Worm (Caenorhabditis elegans) whole organism, late embryonic: Measurements from ENCODE around the gene E02H4.5.
A peak's percentile ranks its signal among the peaks of the same experiment; 100 is the strongest.

Source experiments
- C08G9.2 ChIP-seq: sonication (generic microtip); optimal IDR thresholded peaks from 2 replicates; lab custom pipeline; 2016; ENCODE audit warnings: mild to moderate bottlenecking, missing genetic modification characterization, moderate library complexity, missing compliant biosample characterization
- C38D4.7 ChIP-seq: fragments of 200-800 bp; sonication (Bioruptor generic); optimal IDR thresholded peaks from 2 replicates; lab custom pipeline; 2018; ENCODE audit warnings: mild to moderate bottlenecking, missing genetic modification characterization, moderate library complexity, missing compliant biosample characterization
- K02D7.2 ChIP-seq: sonication (generic microtip); optimal IDR thresholded peaks from 2 replicates; lab custom pipeline; 2017; ENCODE audit warnings: mild to moderate bottlenecking, missing genetic modification characterization, missing compliant biosample characterization
- K09A11.1 ChIP-seq: sonication (generic microtip); optimal IDR thresholded peaks from 2 replicates; lab custom pipeline; 2017; ENCODE audit warnings: antibody characterized with exemption, mild to moderate bottlenecking, missing genetic modification characterization, missing compliant biosample characterization; ENCODE audit not compliant: insufficient read depth
- Y22D7AL.16 ChIP-seq: sonication (generic microtip); optimal IDR thresholded peaks from 2 replicates; lab custom pipeline; 2016; ENCODE audit warnings: missing genetic modification characterization, missing compliant biosample characterization
- ceh-19 ChIP-seq: fragments of 200-800 bp; sonication (Bioruptor generic); optimal IDR thresholded peaks from 2 replicates; lab custom pipeline; 2018; ENCODE audit warnings: mild to moderate bottlenecking, missing genetic modification characterization, missing compliant biosample characterization
- ceh-2 ChIP-seq: sonication (generic microtip); optimal IDR thresholded peaks from 2 replicates; lab custom pipeline; 2016; ENCODE audit warnings: missing genotype, missing genetic modification characterization, missing compliant biosample characterization
- ceh-24 ChIP-seq: sonication (generic microtip); optimal IDR thresholded peaks from 2 replicates; lab custom pipeline; 2016; ENCODE audit warnings: mild to moderate bottlenecking, missing genetic modification characterization, missing compliant biosample characterization
- ceh-34 ChIP-seq: sonication (generic microtip); optimal IDR thresholded peaks from 2 replicates; lab custom pipeline; 2016; ENCODE audit warnings: mild to moderate bottlenecking, missing genetic modification characterization, missing compliant biosample characterization
- ceh-45 ChIP-seq: fragments of 200-800 bp; sonication (Bioruptor generic); IDR thresholded peaks from 2 replicates; pipeline ENCODE4 v1.3.6; 2022; ENCODE audit warnings: missing genetic modification reagents, missing genetic modification characterization, missing compliant biosample characterization
- ceh-48 ChIP-seq: sonication (generic microtip); optimal IDR thresholded peaks from 2 replicates; lab custom pipeline; 2016; ENCODE audit warnings: missing genetic modification characterization, inconsistent platforms, missing compliant biosample characterization
- ceh-6 ChIP-seq: fragments of 200-800 bp; sonication (Bioruptor generic); optimal IDR thresholded peaks from 2 replicates; lab custom pipeline; 2018; ENCODE audit warnings: mild to moderate bottlenecking, missing genetic modification characterization, missing compliant biosample characterization
- ceh-9 ChIP-seq: sonication (generic microtip); optimal IDR thresholded peaks from 2 replicates; lab custom pipeline; 2016; ENCODE audit warnings: mild to moderate bottlenecking, missing genetic modification characterization, inconsistent platforms, missing compliant biosample characterization
- che-1 ChIP-seq: sonication (generic microtip); optimal IDR thresholded peaks from 2 replicates; lab custom pipeline; 2016; ENCODE audit warnings: mild to moderate bottlenecking, missing genetic modification characterization, missing compliant biosample characterization
- dmd-4 ChIP-seq: sonication (generic microtip); optimal IDR thresholded peaks from 2 replicates; lab custom pipeline; 2016; ENCODE audit warnings: borderline replicate concordance, missing genetic modification characterization, missing compliant biosample characterization
- dve-1 ChIP-seq: sonication (generic microtip); optimal IDR thresholded peaks from 2 replicates; lab custom pipeline; 2017; ENCODE audit warnings: antibody characterized with exemption, mild to moderate bottlenecking, missing genetic modification characterization, missing compliant biosample characterization
- elt-2 ChIP-seq: sonication (generic microtip); optimal IDR thresholded peaks from 2 replicates; lab custom pipeline; 2016; ENCODE audit warnings: missing genetic modification reagents, missing genetic modification characterization, missing compliant biosample characterization
- gmeb-2 ChIP-seq: sonication (generic microtip); optimal IDR thresholded peaks from 2 replicates; lab custom pipeline; 2016; ENCODE audit warnings: missing genetic modification characterization, inconsistent platforms, missing compliant biosample characterization
- hlh-13 ChIP-seq: fragments of 200-800 bp; sonication (Bioruptor generic); optimal IDR thresholded peaks from 2 replicates; lab custom pipeline; 2018; ENCODE audit warnings: mild to moderate bottlenecking, missing genetic modification characterization, missing compliant biosample characterization
- hlh-30 ChIP-seq: sonication (generic microtip); optimal IDR thresholded peaks from 2 replicates; lab custom pipeline; 2017; ENCODE audit warnings: antibody characterized with exemption, missing genetic modification characterization, missing compliant biosample characterization; ENCODE audit not compliant: insufficient read depth
- lin-11 ChIP-seq: fragments of 200-800 bp; sonication (Bioruptor generic); optimal IDR thresholded peaks from 2 replicates; lab custom pipeline; 2018; ENCODE audit warnings: mild to moderate bottlenecking, missing genetic modification characterization, missing compliant biosample characterization
- nfya-1 ChIP-seq: sonication (generic microtip); optimal IDR thresholded peaks from 2 replicates; lab custom pipeline; 2017; ENCODE audit warnings: missing genetic modification characterization, mild to moderate bottlenecking, missing compliant biosample characterization, antibody characterized with exemption, moderate library complexity
- nhr-11 ChIP-seq: fragments of 150-350 bp; optimal IDR thresholded peaks from 2 replicates; lab custom pipeline; 2014; ENCODE audit warnings: missing biosample characterization, missing genetic modification characterization
- nhr-232 ChIP-seq: sonication (generic microtip); optimal IDR thresholded peaks from 2 replicates; lab custom pipeline; 2016; ENCODE audit warnings: missing genetic modification characterization, missing compliant biosample characterization
- npax-4 ChIP-seq: sonication (generic microtip); optimal IDR thresholded peaks from 2 replicates; lab custom pipeline; 2016; ENCODE audit warnings: missing genetic modification characterization, missing compliant biosample characterization
- pag-3 ChIP-seq: sonication (generic microtip); optimal IDR thresholded peaks from 2 replicates; lab custom pipeline; 2016; ENCODE audit warnings: missing compliant biosample characterization, missing genetic modification characterization, borderline replicate concordance
- pat-9 ChIP-seq: fragments of 200-800 bp; sonication (Bioruptor generic); optimal IDR thresholded peaks from 2 replicates; lab custom pipeline; 2018; ENCODE audit warnings: mild to moderate bottlenecking, missing genetic modification characterization, moderate library complexity, missing compliant biosample characterization
- pha-4 ChIP-seq: fragments of 150-350 bp; optimal IDR thresholded peaks from 2 replicates; lab custom pipeline; 2018; ENCODE audit warnings: missing biosample characterization, missing genetic modification reagents, missing genetic modification characterization
- ref-2 ChIP-seq: sonication (generic microtip); optimal IDR thresholded peaks from 2 replicates; lab custom pipeline; 2016; ENCODE audit warnings: missing genetic modification characterization, missing compliant biosample characterization
- sdc-2 ChIP-seq: sonication (generic microtip); optimal IDR thresholded peaks from 2 replicates; lab custom pipeline; 2016; ENCODE audit warnings: missing genotype, missing genetic modification characterization, missing compliant biosample characterization
- sox-2 ChIP-seq: fragments of 200-800 bp; sonication (Bioruptor generic); IDR thresholded peaks from 2 replicates; pipeline ENCODE4 v1.3.6; 2022; ENCODE audit warnings: missing genetic modification reagents, missing genetic modification characterization, missing compliant biosample characterization
- sox-4 ChIP-seq: sonication (generic microtip); optimal IDR thresholded peaks from 2 replicates; lab custom pipeline; 2017; ENCODE audit warnings: mild to moderate bottlenecking, missing genetic modification characterization, inconsistent platforms, missing compliant biosample characterization
- tbx-7 ChIP-seq: sonication (generic microtip); optimal IDR thresholded peaks from 2 replicates; lab custom pipeline; 2016; ENCODE audit warnings: missing genotype, missing genetic modification characterization, missing compliant biosample characterization
- unc-55 ChIP-seq: sonication (generic microtip); optimal IDR thresholded peaks from 2 replicates; lab custom pipeline; 2017; ENCODE audit warnings: missing biosample characterization, missing genetic modification reagents, missing genetic modification characterization
- unc-86 ChIP-seq: sonication (generic microtip); optimal IDR thresholded peaks from 2 replicates; lab custom pipeline; 2016; ENCODE audit warnings: missing genetic modification characterization, missing compliant biosample characterization

E02H4.5 gene

DNA sequence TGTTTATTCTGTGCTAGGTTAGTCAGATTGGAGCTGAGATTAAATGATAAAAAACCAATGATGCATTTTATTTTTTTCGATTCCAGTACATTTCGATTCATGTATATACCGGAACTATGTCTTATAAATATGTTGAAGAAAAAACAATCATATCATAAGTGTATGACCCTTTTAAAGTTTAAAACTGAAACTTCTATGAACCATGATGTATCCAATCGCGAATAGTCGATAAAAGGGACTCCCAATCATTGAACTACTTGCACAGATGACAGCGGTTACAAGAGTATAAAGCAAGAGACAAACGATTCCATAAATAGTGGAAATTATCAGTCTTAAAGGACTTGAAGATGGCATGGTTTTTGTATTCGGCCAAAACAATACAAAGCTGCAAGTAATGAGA lies 20.0 kb downstream of the E02H4.5 start, which contains the start of gene srg-37:
srg-37 (minus strand) TSS at position 101 of the 400 bp plus-strand sequence.
- TF ChIP-seq ceh-24 (no peak), hlh-13 (GFP tag; lab: Kevin White, UChicago) (no peak), npax-4 (no peak), dmd-4 (tag; lab: Kevin White, UChicago) (no peak), ceh-34 (tag; lab: Kevin White, UChicago) (no peak), nfya-1 (tag; lab: Kevin White, UChicago) (no peak), dve-1 (tag; lab: Kevin White, UChicago) (no peak), sdc-2 (tag; lab: Kevin White, UChicago) (no peak), sox-2 (no peak), tbx-7 (no peak), C08G9.2 (tag; lab: Kevin White, UChicago) (no peak), unc-55 (GFP tag; lab: Kevin White, UChicago) (no peak), K09A11.1 (tag; lab: Kevin White, UChicago) (no peak), ceh-2 (tag; lab: Kevin White, UChicago) (no peak), ceh-45 (GFP tag; lab: Robert Waterston, UW) (no peak), ceh-48 (tag; lab: Kevin White, UChicago) (no peak), sox-4 (tag; lab: Kevin White, UChicago) (no peak)

ce11 chrX:14234366-14234765 lies 20.6 kb downstream of the E02H4.5 start, which contains the start of gene srg-36:
TSS of gene srg-36 (minus strand) at chrX:14234466.
- TF ChIP-seq hlh-30 (tag; lab: Kevin White, UChicago) (no peak), K09A11.1 (tag; lab: Kevin White, UChicago) (no peak), pag-3 (tag; lab: Kevin White, UChicago) (no peak), pha-4 (tag; lab: Kevin White, UChicago) (no peak), nhr-11 (tag; lab: Kevin White, UChicago) (no peak), elt-2 (tag; lab: Kevin White, UChicago) (no peak), Y22D7AL.16 (no peak), nhr-232 (no peak), C08G9.2 (tag; lab: Kevin White, UChicago) (no peak), unc-86 (tag; lab: Kevin White, UChicago) (no peak)

DNA sequence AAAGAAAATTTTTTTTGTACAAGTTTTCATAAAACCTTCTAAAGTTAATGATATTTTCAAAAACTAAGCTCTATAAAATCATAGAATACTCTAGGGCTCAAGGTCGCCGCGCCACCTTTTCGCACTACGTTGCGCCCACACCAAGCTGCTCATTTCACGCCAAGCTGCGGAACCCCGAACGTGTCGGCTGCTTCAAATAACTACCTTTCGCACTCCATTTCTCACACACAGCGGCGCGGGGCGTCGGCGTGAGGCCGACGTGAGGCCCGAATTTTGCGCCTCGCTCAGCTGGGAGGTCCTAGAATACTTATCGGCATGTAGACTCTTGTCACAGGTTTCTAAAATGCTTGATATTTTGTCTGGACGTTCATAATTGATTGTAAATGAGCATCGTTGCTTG lies 22.9 kb downstream of the E02H4.5 start:
- TF ChIP-seq dve-1 (tag; lab: Kevin White, UChicago): no peak
- no peak for TF ChIP-seq gmeb-2 (tag; lab: Kevin White, UChicago)
- no peak for TF ChIP-seq ref-2 (tag; lab: Kevin White, UChicago)
- no peak for TF ChIP-seq pha-4 (tag; lab: Kevin White, UChicago)
- TF ChIP-seq ceh-9: no peak

DNA sequence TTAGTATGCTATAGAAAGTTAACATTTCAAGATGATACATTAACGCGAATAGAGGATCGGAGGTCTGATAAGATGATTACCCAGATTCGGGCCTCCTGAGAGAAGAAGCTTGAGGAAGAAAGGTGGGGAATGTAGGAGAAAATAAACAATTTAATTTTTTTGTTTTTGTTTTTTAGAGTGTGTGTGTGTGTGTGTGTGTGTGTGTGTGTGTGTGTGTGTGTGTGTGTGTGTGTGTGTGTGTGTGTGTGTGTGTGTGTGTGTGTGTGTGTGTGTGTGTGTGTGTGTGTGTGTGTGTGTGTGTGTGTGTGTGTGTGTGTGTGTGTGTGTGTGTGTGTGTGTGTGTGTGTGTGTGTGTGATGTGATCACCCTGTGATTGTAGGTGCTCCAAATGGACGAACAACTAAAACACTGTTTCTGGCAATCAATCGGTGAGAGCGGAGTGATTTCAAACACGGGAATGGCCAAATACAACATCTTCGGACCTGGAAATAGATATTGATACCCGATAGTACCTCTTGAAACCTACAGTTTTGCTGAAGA lies 25.6 kb downstream of the E02H4.5 start:
- TF ChIP-seq C38D4.7 (GFP tag; lab: Kevin White, UChicago) (peak; percentile 55), ceh-19 (GFP tag; lab: Kevin White, UChicago) (peak; percentile 51), K02D7.2 (tag; lab: Kevin White, UChicago) (peak; percentile 8), pat-9 (tag; lab: Kevin White, UChicago) (peak; percentile 28), ceh-6 (peak; percentile 27), che-1 (tag; lab: Kevin White, UChicago) (peak; percentile 17), lin-11 (peak; percentile 4), hlh-13 (GFP tag; lab: Kevin White, UChicago) (peak; percentile 12)
